Worm (Caenorhabditis elegans): ENCODE data around the gene adss-1.

adss-1 gene

ce11 chrV:4787836-4788235, 35.4 kb downstream of the adss-1 start:
- TF ChIP-seq skn-1 (tag; optimal IDR thresholded peaks at IDR 0.05) (no peak), nhr-25 (tag; optimal IDR thresholded peaks at IDR 0.05) (no peak), snpc-4 (tag; optimal IDR thresholded peaks at IDR 0.05) (no peak), aly-2 (tag; optimal IDR thresholded peaks at IDR 0.05) (no peak), ceh-82 (tag; optimal IDR thresholded peaks at IDR 0.05) (no peak), fos-1 (tag; optimal IDR thresholded peaks at IDR 0.05) (no peak), hmg-11 (tag; optimal IDR thresholded peaks at IDR 0.05) (no peak), ztf-4 (tag; optimal IDR thresholded peaks at IDR 0.05) (no peak), unc-62 (GFP tag; optimal IDR thresholded peaks at IDR 0.05) (no peak), ceh-28 (tag; optimal IDR thresholded peaks at IDR 0.05) (no peak), fkh-10 (GFP tag; optimal IDR thresholded peaks at IDR 0.05) (no peak), sea-2 (GFP tag; optimal IDR thresholded peaks at IDR 0.05) (no peak), daf-12 (tag; optimal IDR thresholded peaks at IDR 0.05) (no peak), eor-1 (tag; optimal IDR thresholded peaks at IDR 0.05) (no peak), ZK546.5 (tag; optimal IDR thresholded peaks at IDR 0.05) (no peak), elt-1 (tag; optimal IDR thresholded peaks at IDR 0.05) (no peak), nhr-67 (tag; optimal IDR thresholded peaks at IDR 0.05) (no peak), nhr-77 (tag; optimal IDR thresholded peaks at IDR 0.05) (no peak), R02D3.7 (tag; optimal IDR thresholded peaks at IDR 0.05) (no peak), elt-3 (tag; optimal IDR thresholded peaks at IDR 0.05) (no peak)

- TF ChIP-seq lin-39 (tag; optimal IDR thresholded peaks at IDR 0.05): no peak
- no peak for TF ChIP-seq nfya-1 (tag; optimal IDR thresholded peaks at IDR 0.05; ENCODE audit: insufficient read depth)
- no peak for TF ChIP-seq nhr-25 (tag; optimal IDR thresholded peaks at IDR 0.05)
- no peak for TF ChIP-seq nhr-23 (tag; optimal IDR thresholded peaks at IDR 0.05)
- TF ChIP-seq sea-2 (GFP tag; optimal IDR thresholded peaks at IDR 0.05): no peak
- no peak for TF ChIP-seq ceh-82 (tag; optimal IDR thresholded peaks at IDR 0.05)
- TF ChIP-seq fkh-10 (GFP tag; optimal IDR thresholded peaks at IDR 0.05): no peak
- TF ChIP-seq ceh-16 (tag; optimal IDR thresholded peaks at IDR 0.05): no peak
- TF ChIP-seq ZK546.5 (tag; optimal IDR thresholded peaks at IDR 0.05): no peak
- TF ChIP-seq zag-1 (tag; optimal IDR thresholded peaks at IDR 0.05): no peak
- no peak for TF ChIP-seq skn-1 (tag; optimal IDR thresholded peaks at IDR 0.05)
- TF ChIP-seq R02D3.7 (tag; optimal IDR thresholded peaks at IDR 0.05): no peak
- no peak for TF ChIP-seq pqm-1 (tag; optimal IDR thresholded peaks at IDR 0.05)
- no peak for TF ChIP-seq nhr-43 (tag; optimal IDR thresholded peaks at IDR 0.05; ENCODE audit: poor library complexity, severe bottlenecking)
- no peak for TF ChIP-seq unc-39 (tag; optimal IDR thresholded peaks at IDR 0.05)
- TF ChIP-seq nhr-76 (tag; optimal IDR thresholded peaks at IDR 0.05): no peak
- TF ChIP-seq ztf-4 (tag; optimal IDR thresholded peaks at IDR 0.05): no peak
- TF ChIP-seq ceh-28 (tag; optimal IDR thresholded peaks at IDR 0.05): no peak
- no peak for TF ChIP-seq mml-1 (tag; optimal IDR thresholded peaks at IDR 0.05)
- TF ChIP-seq elt-3 (tag; optimal IDR thresholded peaks at IDR 0.05): no peak
These were observed 36.1 kb downstream of the adss-1 start, which contains the start of gene R02F11.9 for ce11 chrV:4787166-4787565. Gene R02F11.9 (plus strand): TSS chrV:4787466.

ce11 chrV:4785333-4785852, 37.8 kb downstream of the adss-1 start, which contains the start of the genes Y60C6A.2 and Y60C6A.3:
Gene Y60C6A.2 (minus strand): TSS chrV:4785433.
Gene Y60C6A.3 (plus strand): TSS chrV:4785802.
- no peak for TF ChIP-seq pha-4 (tag; optimal IDR thresholded peaks at IDR 0.05)
- no peak for TF ChIP-seq nfya-1 (tag; optimal IDR thresholded peaks at IDR 0.05; ENCODE audit: insufficient read depth)
- TF ChIP-seq fkh-2 (tag; optimal IDR thresholded peaks at IDR 0.05): no peak
- no peak for TF ChIP-seq nhr-67 (tag; optimal IDR thresholded peaks at IDR 0.05)
- no peak for TF ChIP-seq nhr-23 (tag; optimal IDR thresholded peaks at IDR 0.05)
- TF ChIP-seq hmg-11 (tag; optimal IDR thresholded peaks at IDR 0.05): no peak
- no peak for TF ChIP-seq nhr-28 (tag; optimal IDR thresholded peaks at IDR 0.05)
- TF ChIP-seq nhr-11 (tag; optimal IDR thresholded peaks at IDR 0.05): no peak
- no peak for TF ChIP-seq nhr-77 (tag; optimal IDR thresholded peaks at IDR 0.05)
- TF ChIP-seq fos-1 (tag; optimal IDR thresholded peaks at IDR 0.05): no peak
- no peak for TF ChIP-seq zag-1 (tag; optimal IDR thresholded peaks at IDR 0.05)
- no peak for TF ChIP-seq elt-2 (tag; optimal IDR thresholded peaks at IDR 0.05)
- no peak for TF ChIP-seq ztf-4 (tag; optimal IDR thresholded peaks at IDR 0.05)
- no peak for TF ChIP-seq ZK546.5 (tag; optimal IDR thresholded peaks at IDR 0.05)

ce11 chrV:4783313-4783712, 39.9 kb downstream of the adss-1 start, which contains the start of gene Y60C6A.1:
Gene Y60C6A.1 (plus strand): TSS chrV:4783613.
- no peak for TF ChIP-seq lsy-12 (tag; optimal IDR thresholded peaks at IDR 0.05)
- TF ChIP-seq ZK546.5 (tag; optimal IDR thresholded peaks at IDR 0.05): no peak
- TF ChIP-seq mdl-1 (tag; optimal IDR thresholded peaks at IDR 0.05): no peak
- TF ChIP-seq ztf-11 (tag; optimal IDR thresholded peaks at IDR 0.05): no peak
- no peak for TF ChIP-seq skn-1 (tag; optimal IDR thresholded peaks at IDR 0.05)

Measured in whole organism, L3 larva.